Worm (Caenorhabditis elegans): ENCODE results near the gene neg-1.
A peak's percentile ranks its signal among the peaks of the same experiment; 100 is the strongest.

The neg-1 gene

ce11 chrV:4419767-4420322, 45.2 kb upstream of the neg-1 start, which contains the start of the genes Y47D7A.7 and Y47D7A.2:
Gene Y47D7A.7, minus strand, starts transcription at chrV:4419867.
Gene Y47D7A.2, plus strand, starts transcription at chrV:4420272.
- TF ChIP-seq zag-1 (tag; optimal IDR thresholded peaks at IDR 0.05) (no peak), fkh-10 (GFP tag; optimal IDR thresholded peaks at IDR 0.05) (no peak), nhr-76 (tag; optimal IDR thresholded peaks at IDR 0.05) (no peak), elt-1 (tag; optimal IDR thresholded peaks at IDR 0.05) (no peak), fos-1 (tag; optimal IDR thresholded peaks at IDR 0.05) (no peak), tbx-2 (tag; optimal IDR thresholded peaks at IDR 0.05) (no peak), sea-2 (GFP tag; optimal IDR thresholded peaks at IDR 0.05) (no peak), fkh-2 (tag; optimal IDR thresholded peaks at IDR 0.05) (no peak), eor-1 (tag; optimal IDR thresholded peaks at IDR 0.05) (no peak)

- TF ChIP-seq nhr-76 (tag; optimal IDR thresholded peaks at IDR 0.05) (no peak), ceh-16 (tag; optimal IDR thresholded peaks at IDR 0.05) (no peak), nhr-12 (tag; optimal IDR thresholded peaks at IDR 0.05) (no peak), nhr-77 (tag; optimal IDR thresholded peaks at IDR 0.05) (no peak), nfya-1 (tag; optimal IDR thresholded peaks at IDR 0.05; ENCODE audit: insufficient read depth) (no peak), mml-1 (tag; optimal IDR thresholded peaks at IDR 0.05) (no peak), ceh-9 (tag; optimal IDR thresholded peaks at IDR 0.05) (no peak), elt-2 (tag; optimal IDR thresholded peaks at IDR 0.05) (no peak)
Measured at ce11 chrV:4418116-4418515, 43.4 kb upstream of the neg-1 start, which contains the start of gene Y47D7A.6. Gene Y47D7A.6, minus strand, starts transcription at chrV:4418216.

- no peak for TF ChIP-seq aly-2 (tag; optimal IDR thresholded peaks at IDR 0.05)
- TF ChIP-seq fkh-2 (tag; optimal IDR thresholded peaks at IDR 0.05): no peak
- TF ChIP-seq ZK546.5 (tag; optimal IDR thresholded peaks at IDR 0.05): no peak
- TF ChIP-seq lin-39 (tag; optimal IDR thresholded peaks at IDR 0.05): no peak
- TF ChIP-seq ceh-9 (tag; optimal IDR thresholded peaks at IDR 0.05): no peak
- TF ChIP-seq egl-5 (tag; optimal IDR thresholded peaks at IDR 0.05): no peak
- no peak for TF ChIP-seq elt-2 (tag; optimal IDR thresholded peaks at IDR 0.05)
- no peak for TF ChIP-seq nhr-67 (tag; optimal IDR thresholded peaks at IDR 0.05)
- no peak for TF ChIP-seq fkh-10 (GFP tag; optimal IDR thresholded peaks at IDR 0.05)
- no peak for TF ChIP-seq elt-1 (tag; optimal IDR thresholded peaks at IDR 0.05)
- TF ChIP-seq mdl-1 (tag; optimal IDR thresholded peaks at IDR 0.05): no peak
- no peak for TF ChIP-seq sea-2 (GFP tag; optimal IDR thresholded peaks at IDR 0.05)
- no peak for TF ChIP-seq egl-27 (tag; optimal IDR thresholded peaks at IDR 0.05)
- TF ChIP-seq tbx-2 (tag; optimal IDR thresholded peaks at IDR 0.05): no peak
- TF ChIP-seq mml-1 (tag; optimal IDR thresholded peaks at IDR 0.05): no peak
- TF ChIP-seq lin-15B (tag; optimal IDR thresholded peaks at IDR 0.05): no peak
- no peak for TF ChIP-seq ztf-11 (tag; optimal IDR thresholded peaks at IDR 0.05)
- no peak for TF ChIP-seq ztf-4 (tag; optimal IDR thresholded peaks at IDR 0.05)
Measured at ce11 chrV:4416710-4417109, 42.0 kb upstream of the neg-1 start, which contains the start of gene Y47D7A.18. Gene Y47D7A.18, minus strand, starts transcription at chrV:4416810.

ce11 chrV:4414613-4415071, 40.0 kb upstream of the neg-1 start, which contains the start of gene grl-5:
Gene grl-5, minus strand, starts transcription at chrV:4414663.
- TF ChIP-seq elt-2 (tag; optimal IDR thresholded peaks at IDR 0.05): no peak
- peak; percentile 18 for TF ChIP-seq nhr-43 (tag; optimal IDR thresholded peaks at IDR 0.05; ENCODE audit: poor library complexity, severe bottlenecking)

- no peak for TF ChIP-seq eor-1 (tag; optimal IDR thresholded peaks at IDR 0.05)
- TF ChIP-seq egl-27 (tag; optimal IDR thresholded peaks at IDR 0.05): no peak
- no peak for TF ChIP-seq lsy-12 (tag; optimal IDR thresholded peaks at IDR 0.05)
- TF ChIP-seq hmg-11 (tag; optimal IDR thresholded peaks at IDR 0.05): no peak
- no peak for TF ChIP-seq ztf-4 (tag; optimal IDR thresholded peaks at IDR 0.05)
- no peak for TF ChIP-seq nfya-1 (tag; optimal IDR thresholded peaks at IDR 0.05; ENCODE audit: insufficient read depth)
- no peak for TF ChIP-seq nhr-11 (tag; optimal IDR thresholded peaks at IDR 0.05)
- TF ChIP-seq pha-4 (tag; optimal IDR thresholded peaks at IDR 0.05): no peak
- no peak for TF ChIP-seq aly-2 (tag; optimal IDR thresholded peaks at IDR 0.05)
- no peak for TF ChIP-seq fos-1 (tag; optimal IDR thresholded peaks at IDR 0.05)
- no peak for TF ChIP-seq lin-39 (tag; optimal IDR thresholded peaks at IDR 0.05)
- no peak for TF ChIP-seq jun-1 (tag; optimal IDR thresholded peaks at IDR 0.05)
- TF ChIP-seq egl-5 (tag; optimal IDR thresholded peaks at IDR 0.05): no peak
- no peak for TF ChIP-seq elt-1 (tag; optimal IDR thresholded peaks at IDR 0.05)
- TF ChIP-seq ceh-9 (tag; optimal IDR thresholded peaks at IDR 0.05): no peak
- TF ChIP-seq pqm-1 (tag; optimal IDR thresholded peaks at IDR 0.05): no peak
- TF ChIP-seq unc-39 (tag; optimal IDR thresholded peaks at IDR 0.05): no peak
- no peak for TF ChIP-seq mml-1 (tag; optimal IDR thresholded peaks at IDR 0.05)
- no peak for TF ChIP-seq nhr-23 (tag; optimal IDR thresholded peaks at IDR 0.05)
- TF ChIP-seq nhr-12 (tag; optimal IDR thresholded peaks at IDR 0.05): no peak
Measured at ce11 chrV:4411714-4412113, 37.0 kb upstream of the neg-1 start, which contains the start of gene Y47D7A.17. Gene Y47D7A.17, minus strand, starts transcription at chrV:4411814.
